Fruit fly (Drosophila melanogaster) Kc167 (cell line): ENCODE results near the gene Sfp33A1.

Experiments used
- Myc ChIP-seq: fragments of >200 bp; optimal IDR thresholded peaks from 2 replicates; lab custom pipeline; 2017; ENCODE audit warnings: missing external identifiers
- Sin3A ChIP-seq: fragments of >200 bp; optimal IDR thresholded peaks from 2 replicates; lab custom pipeline; 2018; ENCODE audit warnings: missing external identifiers
- h ChIP-seq: fragments of >200 bp; optimal IDR thresholded peaks from 3 replicates; lab custom pipeline; 2018; ENCODE audit warnings: missing external identifiers
- insv ChIP-seq: fragments of >200 bp; optimal IDR thresholded peaks from 3 replicates; lab custom pipeline; 2018; ENCODE audit warnings: missing external identifiers
- psq ChIP-seq: fragments of >200 bp; optimal IDR thresholded peaks from 2 replicates; lab custom pipeline; 2017; ENCODE audit warnings: missing external identifiers
- ttk ChIP-seq: sonication (Bioruptor generic); optimal IDR thresholded peaks from 2 replicates; lab custom pipeline; 2017; ENCODE audit warnings: missing external identifiers

The Sfp33A1 gene

dm6 chr2L:11754402-11754801 lies at the start of gene Sfp33A1:
Gene Sfp33A1 (minus strand): TSS chr2L:11754502.
- TF ChIP-seq psq (no peak), insv (lab: Kevin White, UChicago) (no peak)

dm6 chr2L:11797127-11797526 lies 42.8 kb upstream of the Sfp33A1 start:
- TF ChIP-seq psq (no peak), h (peak; percentile 18)

- TF ChIP-seq ttk (lab: Kevin White, UChicago) (no peak), h (no peak), psq (no peak), Sin3A (no peak), insv (lab: Kevin White, UChicago) (no peak), Myc (lab: Kevin White, UChicago) (no peak)
Observed at dm6 chr2L:11793986-11794385, 39.7 kb upstream of the Sfp33A1 start, which contains the start of gene CG14937. Gene CG14937 (minus strand): TSS chr2L:11794086.

dm6 chr2L:11792265-11792664 lies 38.0 kb upstream of the Sfp33A1 start, which contains the start of gene Tsp33B:
Gene Tsp33B (minus strand): TSS chr2L:11792365.
- TF ChIP-seq insv (lab: Kevin White, UChicago) (no peak), Myc (lab: Kevin White, UChicago) (no peak), Sin3A (no peak), psq (no peak)

dm6 chr2L:11789690-11790089 lies 35.4 kb upstream of the Sfp33A1 start, which contains the start of gene CG14932:
Gene CG14932 (plus strand): TSS chr2L:11789919.
- no peak for TF ChIP-seq psq
- no peak for TF ChIP-seq h
- no peak for TF ChIP-seq insv (lab: Kevin White, UChicago)
- no peak for TF ChIP-seq Myc (lab: Kevin White, UChicago)
- no peak for TF ChIP-seq Sin3A
- no peak for TF ChIP-seq ttk (lab: Kevin White, UChicago)

dm6 chr2L:11788034-11788433 lies 33.7 kb upstream of the Sfp33A1 start, which contains the start of gene CG14931:
Gene CG14931 (plus strand): TSS chr2L:11788334.
- TF ChIP-seq insv (lab: Kevin White, UChicago) (no peak), psq (no peak), h (no peak), ttk (lab: Kevin White, UChicago) (no peak), Sin3A (no peak), Myc (lab: Kevin White, UChicago) (no peak)

- TF ChIP-seq psq (no peak), ttk (lab: Kevin White, UChicago) (no peak), Sin3A (no peak), h (no peak), Myc (lab: Kevin White, UChicago) (no peak), insv (lab: Kevin White, UChicago) (no peak)
Observed at dm6 chr2L:11753922-11754321, 380 bp downstream of the Sfp33A1 start, which contains the start of gene CG42471. Gene CG42471 (minus strand): TSS chr2L:11754022.

- TF ChIP-seq psq (no peak), ttk (lab: Kevin White, UChicago) (no peak), insv (lab: Kevin White, UChicago) (no peak), Sin3A (no peak), Myc (lab: Kevin White, UChicago) (no peak), h (no peak)
Observed at dm6 chr2L:11753455-11753854, 847 bp downstream of the Sfp33A1 start, which contains the start of gene CG42470. Gene CG42470 (minus strand): TSS chr2L:11753555.

- TF ChIP-seq psq (no peak), ttk (lab: Kevin White, UChicago) (no peak), insv (lab: Kevin White, UChicago) (no peak), Sin3A (no peak), h (no peak), Myc (lab: Kevin White, UChicago) (no peak)
Observed at dm6 chr2L:11740595-11740994, 13.7 kb downstream of the Sfp33A1 start.

- TF ChIP-seq h (no peak), psq (no peak), ttk (lab: Kevin White, UChicago) (no peak), Sin3A (no peak), Myc (lab: Kevin White, UChicago) (no peak)
Observed at dm6 chr2L:11738554-11738982, 15.7 kb downstream of the Sfp33A1 start, which contains the start of gene Vha100-5. Gene Vha100-5 (plus strand): TSS chr2L:11738948.

- TF ChIP-seq Myc (lab: Kevin White, UChicago) (no peak), psq (no peak), ttk (lab: Kevin White, UChicago) (no peak), insv (lab: Kevin White, UChicago) (no peak), h (no peak), Sin3A (no peak)
Observed at dm6 chr2L:11737648-11738047, 16.7 kb downstream of the Sfp33A1 start.

- TF ChIP-seq ttk (lab: Kevin White, UChicago) (no peak), insv (lab: Kevin White, UChicago) (no peak), h (no peak), psq (no peak), Myc (lab: Kevin White, UChicago) (no peak), Sin3A (no peak)
Observed at dm6 chr2L:11735975-11736374, 18.3 kb downstream of the Sfp33A1 start.
